Fruit fly (Drosophila melanogaster) whole organism, wandering third instar larva: Measurements from ENCODE around the gene CG3104.

ENCODE experiments used
- Abd-B ChIP-seq: fragments of >200 bp; optimal IDR thresholded peaks from 2 replicates; lab custom pipeline; 2017; ENCODE audit warnings: missing biosample characterization, missing genetic modification characterization
- CG32264 ChIP-seq: fragments of 200-800 bp; sonication (Bioruptor generic); optimal IDR thresholded peaks from 2 replicates; lab custom pipeline; 2016; ENCODE audit warnings: missing biosample characterization, missing genetic modification characterization
- CG9705 ChIP-seq: fragments of 200-800 bp; sonication (Bioruptor generic); optimal IDR thresholded peaks from 2 replicates; lab custom pipeline; 2018; ENCODE audit warnings: missing biosample characterization, mild to moderate bottlenecking, missing genetic modification characterization
- CrebA ChIP-seq: fragments of 200-800 bp; sonication (Bioruptor generic); optimal IDR thresholded peaks from 2 replicates; lab custom pipeline; 2016; ENCODE audit warnings: missing biosample characterization, mild to moderate bottlenecking, missing genetic modification characterization, borderline replicate concordance
- Dfd ChIP-seq: fragments of >200 bp; optimal IDR thresholded peaks from 2 replicates; lab custom pipeline; 2017; ENCODE audit warnings: missing biosample characterization, missing genetic modification characterization
- Dif ChIP-seq: fragments of 200-275, 200-300 bp; sonication (Bioruptor generic); optimal IDR thresholded peaks from 2 replicates; lab custom pipeline; 2018; ENCODE audit warnings: missing biosample characterization, missing genetic modification characterization; ENCODE audit not compliant: partially characterized antibody
- GATAd ChIP-seq: sonication (Bioruptor generic); optimal IDR thresholded peaks from 2 replicates; lab custom pipeline; 2016; ENCODE audit warnings: missing biosample characterization, missing genetic modification characterization
- HLH106 ChIP-seq: fragments of 200-800 bp; optimal IDR thresholded peaks from 3 replicates; lab custom pipeline; 2019; ENCODE audit warnings: missing biosample characterization, mild to moderate bottlenecking, missing genetic modification characterization, moderate library complexity
- Hnf4 ChIP-seq: fragments of 200-800 bp; sonication (Bioruptor generic); optimal IDR thresholded peaks from 2 replicates; lab custom pipeline; 2016; ENCODE audit warnings: missing biosample characterization, mild to moderate bottlenecking, missing genetic modification characterization
- Hr78 ChIP-seq: fragments of >200 bp; optimal IDR thresholded peaks from 2 replicates; lab custom pipeline; 2017; ENCODE audit warnings: missing biosample characterization, missing genetic modification characterization
- Jra ChIP-seq: sonication (Bioruptor generic); optimal IDR thresholded peaks from 2 replicates; lab custom pipeline; 2016; ENCODE audit warnings: missing biosample characterization, missing genetic modification characterization
- Mio ChIP-seq: sonication (Bioruptor generic); optimal IDR thresholded peaks from 2 replicates; lab custom pipeline; 2016; ENCODE audit warnings: missing biosample characterization, missing genetic modification characterization
- Myc ChIP-seq: fragments of >200 bp; optimal IDR thresholded peaks from 2 replicates; lab custom pipeline; 2017
- OdsH ChIP-seq: fragments of 200-800 bp; sonication (Bioruptor generic); optimal IDR thresholded peaks from 2 replicates; lab custom pipeline; 2016; ENCODE audit warnings: missing biosample characterization, mild to moderate bottlenecking, missing genetic modification characterization
- Rel ChIP-seq, 2 experiments: fragments of 200-800 bp; sonication (Bioruptor generic) in 1 of 2; optimal IDR thresholded peaks; 2 replicates in 1 of 2; 3 replicates in 1 of 2; lab custom pipeline; 2016 to 2019; ENCODE audit warnings: mild to moderate bottlenecking in 2 of 2, missing biosample characterization in 2 of 2, missing genetic modification characterization in 2 of 2, moderate library complexity in 1 of 2
- Sp1 ChIP-seq: fragments of 200-800 bp; sonication (Bioruptor generic); optimal IDR thresholded peaks from 3 replicates; lab custom pipeline; 2019; ENCODE audit warnings: missing biosample characterization, mild to moderate bottlenecking, missing genetic modification characterization, moderate library complexity
- Vsx2 ChIP-seq: fragments of 200-300, 225-300 bp; sonication (Bioruptor generic); optimal IDR thresholded peaks from 2 replicates; lab custom pipeline; 2018; ENCODE audit warnings: missing biosample characterization, missing genetic modification characterization; ENCODE audit not compliant: partially characterized antibody
- br ChIP-seq: fragments of 200-800 bp; sonication (Bioruptor generic); optimal IDR thresholded peaks from 2 replicates; lab custom pipeline; 2016; ENCODE audit warnings: missing biosample characterization, missing genetic modification characterization
- brk ChIP-seq: fragments of 200-800 bp; sonication (Bioruptor generic); optimal IDR thresholded peaks from 2 replicates; lab custom pipeline; 2016; ENCODE audit warnings: missing biosample characterization, mild to moderate bottlenecking, missing genetic modification characterization
- dl ChIP-seq, 2 experiments: fragments of 175-275, 200-275 bp in 1 of 2; fragments of 200-275 bp in 1 of 2; sonication (Bioruptor generic); optimal IDR thresholded peaks; lab custom pipeline; 2018; ENCODE audit warnings: mild to moderate bottlenecking in 2 of 2, missing biosample characterization in 2 of 2, missing genetic modification characterization in 2 of 2, moderate library complexity in 2 of 2; ENCODE audit not compliant: partially characterized antibody in 2 of 2, insufficient read depth in 1 of 2
- dmrt93B ChIP-seq: fragments of 200-800 bp; sonication (Bioruptor generic); optimal IDR thresholded peaks from 2 replicates; lab custom pipeline; 2018; ENCODE audit warnings: missing biosample characterization, mild to moderate bottlenecking, missing genetic modification characterization
- dsf ChIP-seq: sonication (Bioruptor generic); optimal IDR thresholded peaks from 2 replicates; lab custom pipeline; 2016; ENCODE audit warnings: missing biosample characterization, missing genetic modification characterization, borderline replicate concordance
- foxo ChIP-seq, 2 experiments: fragments of 200-800 bp; sonication (Bioruptor generic); optimal IDR thresholded peaks; 2 replicates in 1 of 2; 3 replicates in 1 of 2; lab custom pipeline; 2016 to 2017; ENCODE audit warnings: missing biosample characterization in 2 of 2, missing genetic modification characterization in 2 of 2
- fru ChIP-seq: fragments of 200-800 bp; sonication (Bioruptor generic); optimal IDR thresholded peaks from 3 replicates; lab custom pipeline; 2016; ENCODE audit warnings: missing biosample characterization, mild to moderate bottlenecking, missing genetic modification characterization
- h ChIP-seq: fragments of 200-800 bp; sonication (Bioruptor generic); optimal IDR thresholded peaks from 3 replicates; lab custom pipeline; 2016; ENCODE audit warnings: missing biosample characterization, mild to moderate bottlenecking, missing genetic modification characterization
- pan ChIP-seq: fragments of >200 bp; optimal IDR thresholded peaks from 2 replicates; lab custom pipeline; 2017
- psq ChIP-seq: fragments of 200-800 bp; sonication (Bioruptor generic); optimal IDR thresholded peaks from 3 replicates; lab custom pipeline; 2017; ENCODE audit warnings: missing biosample characterization, mild to moderate bottlenecking, missing genetic modification characterization, moderate library complexity
- rgr ChIP-seq: fragments of 200-800 bp; sonication (Bioruptor generic); optimal IDR thresholded peaks from 3 replicates; lab custom pipeline; 2016; ENCODE audit warnings: missing biosample characterization, mild to moderate bottlenecking, missing genetic modification characterization
- sage ChIP-seq: fragments of 200-800 bp; sonication (Bioruptor generic); optimal IDR thresholded peaks from 2 replicates; lab custom pipeline; 2016; ENCODE audit warnings: missing biosample characterization, mild to moderate bottlenecking, missing genetic modification characterization
- tai ChIP-seq: sonication (Bioruptor generic); optimal IDR thresholded peaks from 2 replicates; lab custom pipeline; 2016; ENCODE audit warnings: missing biosample characterization, missing genetic modification characterization
- usp ChIP-seq: fragments of >200 bp; optimal IDR thresholded peaks from 2 replicates; lab custom pipeline; 2017; ENCODE audit warnings: missing biosample characterization, missing genetic modification characterization
- woc ChIP-seq: sonication (Bioruptor generic); optimal IDR thresholded peaks from 2 replicates; lab custom pipeline; 2016; ENCODE audit warnings: missing biosample characterization, mild to moderate bottlenecking, missing genetic modification characterization

CG3104 gene

dm6 chr2L:2905051-2905446, 49.5 kb upstream of the CG3104 start (continued):
- TF ChIP-seq Abd-B (GFP tag; lab: Kevin White, UChicago): no peak

dm6 chr2L:2904316-2905050, 48.9 kb upstream of the CG3104 start:
- peak; percentile 8 for TF ChIP-seq Hnf4 (GFP tag; lab: Kevin White, UChicago)
- peak; percentile 50 for TF ChIP-seq GATAd (GFP tag; lab: Kevin White, UChicago)
- no peak for TF ChIP-seq Vsx2 (GFP tag; lab: Kevin White, UChicago)
- no peak for TF ChIP-seq usp (GFP tag; lab: Kevin White, UChicago)
- no peak for TF ChIP-seq Mio (GFP tag; lab: Kevin White, UChicago)
- peak; percentile 11 for TF ChIP-seq OdsH

dm6 chr2L:2903649-2904048, 48.1 kb upstream of the CG3104 start:
- TF ChIP-seq Abd-B (GFP tag; lab: Kevin White, UChicago) (no peak), fru (no peak), pan (lab: Kevin White, UChicago) (no peak), OdsH (no peak), CG32264 (GFP tag; lab: Kevin White, UChicago) (no peak), CrebA (GFP tag; lab: Kevin White, UChicago) (no peak), tai (no peak), Dfd (no peak), Vsx2 (GFP tag; lab: Kevin White, UChicago) (no peak), dl (GFP tag; optimal IDR thresholded peaks at IDR 0.05; lab: Kevin White, UChicago; ENCODE audit: insufficient read depth in 1 of 2, partially characterized antibody in 2 of 2) (no peak), woc (GFP tag; lab: Kevin White, UChicago) (no peak), Jra (GFP tag; lab: Kevin White, UChicago) (no peak), HLH106 (no peak), CG9705 (GFP tag; lab: Kevin White, UChicago) (no peak), psq (GFP tag; lab: Kevin White, UChicago) (no peak), Mio (GFP tag; lab: Kevin White, UChicago) (no peak), br (GFP tag; lab: Kevin White, UChicago) (no peak), Hr78 (GFP tag; lab: Kevin White, UChicago) (no peak), dmrt93B (GFP tag; lab: Kevin White, UChicago) (no peak)

- TF ChIP-seq foxo (GFP tag; optimal IDR thresholded peaks at IDR 0.05; lab: Kevin White, UChicago): peak in 1 of 2 experiments; percentile 0
- no peak for TF ChIP-seq CG9705 (GFP tag; lab: Kevin White, UChicago)
- TF ChIP-seq br (GFP tag; lab: Kevin White, UChicago): no peak
- TF ChIP-seq Vsx2 (GFP tag; lab: Kevin White, UChicago): no peak
- TF ChIP-seq rgr: no peak
These were observed 45.9 kb upstream of the CG3104 start for dm6 chr2L:2901445-2901844.

dm6 chr2L:2900392-2901028, 44.9 kb upstream of the CG3104 start:
- TF ChIP-seq HLH106: no peak
- no peak for TF ChIP-seq sage (GFP tag; lab: Kevin White, UChicago)
- peak; percentile 89 for TF ChIP-seq h
- no peak for TF ChIP-seq Rel (GFP tag; optimal IDR thresholded peaks at IDR 0.05; lab: Kevin White, UChicago)
- peak; percentile 54 for TF ChIP-seq Rel (tag; optimal IDR thresholded peaks at IDR 0.05; lab: Kevin White, UChicago)
- TF ChIP-seq psq (GFP tag; lab: Kevin White, UChicago): peak; percentile 30
- no peak for TF ChIP-seq foxo (GFP tag; optimal IDR thresholded peaks at IDR 0.05; lab: Kevin White, UChicago)

- TF ChIP-seq sage (GFP tag; lab: Kevin White, UChicago) (no peak), br (GFP tag; lab: Kevin White, UChicago) (no peak), Vsx2 (GFP tag; lab: Kevin White, UChicago) (no peak), Myc (lab: Kevin White, UChicago) (no peak), Dfd (no peak), CG32264 (GFP tag; lab: Kevin White, UChicago) (no peak), dsf (GFP tag; lab: Kevin White, UChicago) (no peak), Dif (GFP tag; lab: Kevin White, UChicago) (no peak), brk (GFP tag; lab: Kevin White, UChicago) (no peak), Sp1 (no peak), Jra (GFP tag; lab: Kevin White, UChicago) (no peak), dmrt93B (GFP tag; lab: Kevin White, UChicago) (no peak), Abd-B (GFP tag; lab: Kevin White, UChicago) (no peak), GATAd (GFP tag; lab: Kevin White, UChicago) (no peak), Mio (GFP tag; lab: Kevin White, UChicago) (no peak)
These were observed 42.7 kb upstream of the CG3104 start for dm6 chr2L:2898247-2898646.
